Worm (Caenorhabditis elegans): ENCODE data around the gene fkh-3.

fkh-3 gene

DNA sequence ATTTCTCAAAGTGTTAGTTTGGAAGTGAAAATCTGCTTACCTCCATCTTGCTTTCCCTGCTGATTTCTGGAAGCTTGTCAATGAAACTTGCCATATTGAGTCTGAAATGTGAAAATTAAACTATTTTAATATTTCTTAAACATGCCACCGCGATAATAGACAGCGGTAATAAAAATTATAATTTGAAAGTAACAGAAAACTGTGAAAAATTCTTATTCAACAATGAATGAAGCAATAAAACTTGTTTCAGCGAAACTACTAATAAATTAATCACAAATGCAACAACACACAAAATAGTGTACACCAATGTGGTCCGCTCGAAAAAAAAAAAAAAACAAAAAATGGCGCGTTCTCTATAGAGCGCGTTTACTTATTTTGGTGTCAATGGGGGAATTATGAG, 28.3 kb upstream of the fkh-3 start, which contains the start of gene F02D10.6:
Gene F02D10.6, minus strand, starts transcription at position 101 of the 400 bp plus-strand sequence.
- TF ChIP-seq tbx-37 (GFP tag; conservative IDR thresholded peaks at IDR 0.05), result no peak
- TF ChIP-seq sea-1 (GFP tag; conservative IDR thresholded peaks at IDR 0.05), result no peak
- TF ChIP-seq pes-1 (GFP tag; IDR thresholded peaks at IDR 0.05), result no peak

DNA sequence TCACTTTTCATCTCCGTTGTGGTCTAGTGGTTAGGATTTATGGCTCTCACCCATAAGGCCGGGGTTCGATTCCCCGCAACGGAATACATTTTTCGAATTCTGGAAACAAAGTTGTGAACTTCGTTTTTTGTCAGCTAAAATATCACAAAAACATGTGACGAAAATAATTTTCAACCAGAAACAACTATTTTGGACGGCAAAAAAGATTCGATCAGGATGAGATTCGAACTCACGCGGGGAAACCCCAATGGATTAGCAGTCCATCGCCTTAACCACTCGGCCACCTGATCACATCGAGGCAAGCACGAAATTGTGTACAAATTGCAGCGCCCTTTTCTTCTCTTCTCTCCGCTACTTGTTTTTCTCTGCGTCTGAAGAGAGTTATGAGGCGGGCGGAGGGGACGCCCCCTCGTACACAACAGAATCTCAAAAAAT, 25.4 kb upstream of the fkh-3 start:
- peak; percentile 55 for TF ChIP-seq tbx-37 (GFP tag; conservative IDR thresholded peaks at IDR 0.05)
- TF ChIP-seq aly-1 (tag; optimal IDR thresholded peaks at IDR 0.05), result peak; percentile 79
- peak; percentile 64 for TF ChIP-seq ceh-13 (GFP tag; optimal IDR thresholded peaks at IDR 0.05)
- peak; percentile 76 for TF ChIP-seq ceh-36 (tag; optimal IDR thresholded peaks at IDR 0.05)
- TF ChIP-seq sea-1 (GFP tag; conservative IDR thresholded peaks at IDR 0.05), result 0 out of 2 replicates have a peak, but pooled peaks have one; percentile 41
- peak; percentile 75 for TF ChIP-seq scrt-1 (GFP tag; IDR thresholded peaks at IDR 0.05)
- TF ChIP-seq F13C5.2 (tag; optimal IDR thresholded peaks at IDR 0.05), result peak; percentile 84
- TF ChIP-seq ets-7 (tag; optimal IDR thresholded peaks at IDR 0.05), result peak; percentile 13
- peak; percentile 23 for TF ChIP-seq hmbx-1 (tag; optimal IDR thresholded peaks at IDR 0.05)
- peak; percentile 48 for TF ChIP-seq hnd-1 (tag; optimal IDR thresholded peaks at IDR 0.05)
- TF ChIP-seq pes-1 (GFP tag; IDR thresholded peaks at IDR 0.05), result peak; percentile 85
- 0 out of 2 replicates have a peak, but pooled peaks have one; percentile 61 for TF ChIP-seq tbx-11 (GFP tag; IDR thresholded peaks at IDR 0.05)

DNA sequence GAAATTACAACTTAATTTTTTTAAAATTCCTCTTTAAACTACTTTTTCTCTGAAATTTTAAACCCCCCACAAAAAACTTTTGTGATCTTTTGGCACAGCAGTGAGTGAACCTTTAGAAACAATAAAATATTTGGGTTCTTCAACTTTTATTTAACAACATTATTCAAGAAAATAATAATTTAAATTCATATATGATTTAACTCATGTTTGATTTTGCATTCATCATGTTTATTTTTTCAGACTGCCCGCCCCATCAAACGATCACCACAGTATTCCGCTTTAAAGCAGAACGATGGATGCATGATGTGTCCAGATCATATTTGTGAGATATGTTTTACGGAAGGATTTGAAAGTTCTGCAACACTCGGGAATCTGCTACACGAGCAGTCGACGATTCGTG, 23.2 kb upstream of the fkh-3 start, which contains the start of gene set-8:
Gene set-8, plus strand, starts transcription at position 301 of the 400 bp plus-strand sequence.
- no peak for TF ChIP-seq ceh-36 (tag; optimal IDR thresholded peaks at IDR 0.05)
- no peak for TF ChIP-seq F13C5.2 (tag; optimal IDR thresholded peaks at IDR 0.05)
- no peak for TF ChIP-seq flt-1 (GFP tag; IDR thresholded peaks at IDR 0.05)
- TF ChIP-seq sea-1 (GFP tag; conservative IDR thresholded peaks at IDR 0.05), result no peak
- TF ChIP-seq ceh-13 (GFP tag; optimal IDR thresholded peaks at IDR 0.05), result no peak
- TF ChIP-seq pes-1 (GFP tag; IDR thresholded peaks at IDR 0.05), result no peak
- no peak for TF ChIP-seq tra-4 (tag; optimal IDR thresholded peaks at IDR 0.05)
- no peak for TF ChIP-seq ama-1 (optimal IDR thresholded peaks at IDR 0.05)
- TF ChIP-seq tbx-37 (GFP tag; conservative IDR thresholded peaks at IDR 0.05), result no peak
- TF ChIP-seq B0310.2 (tag; optimal IDR thresholded peaks at IDR 0.05), result no peak
- no peak for TF ChIP-seq scrt-1 (GFP tag; IDR thresholded peaks at IDR 0.05)
- no peak for TF ChIP-seq hnd-1 (tag; optimal IDR thresholded peaks at IDR 0.05)
- no peak for TF ChIP-seq tbx-11 (GFP tag; IDR thresholded peaks at IDR 0.05)
- no peak for TF ChIP-seq hmg-4 (GFP tag; optimal IDR thresholded peaks at IDR 0.05)
- no peak for TF ChIP-seq aly-1 (tag; optimal IDR thresholded peaks at IDR 0.05)
- TF ChIP-seq hmbx-1 (tag; optimal IDR thresholded peaks at IDR 0.05), result no peak

DNA sequence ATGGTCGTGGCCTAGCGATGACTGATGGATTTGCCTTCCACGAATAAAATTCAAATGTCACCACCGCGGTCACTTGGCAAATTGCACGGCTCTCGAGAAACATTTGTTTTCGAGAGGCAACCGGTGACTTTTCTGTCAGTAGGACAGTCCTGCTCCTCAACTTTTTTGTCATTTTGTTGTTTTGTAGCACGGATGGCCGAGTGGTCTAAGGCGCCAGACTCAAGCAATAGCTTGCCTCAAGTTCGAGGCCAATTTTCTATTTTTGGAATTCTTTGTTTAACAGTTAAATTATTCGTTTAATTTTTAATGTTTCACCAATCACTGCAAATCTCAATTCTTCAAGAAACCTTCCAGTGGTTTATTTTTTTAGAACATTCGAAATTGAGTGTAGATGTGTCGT, 21.0 kb upstream of the fkh-3 start:
- no peak for TF ChIP-seq B0310.2 (tag; optimal IDR thresholded peaks at IDR 0.05)
- TF ChIP-seq ets-7 (tag; optimal IDR thresholded peaks at IDR 0.05), result no peak
- no peak for TF ChIP-seq ceh-13 (GFP tag; optimal IDR thresholded peaks at IDR 0.05)
- no peak for TF ChIP-seq flt-1 (GFP tag; IDR thresholded peaks at IDR 0.05)
- TF ChIP-seq ceh-36 (tag; optimal IDR thresholded peaks at IDR 0.05), result no peak
- no peak for TF ChIP-seq tra-4 (tag; optimal IDR thresholded peaks at IDR 0.05)

DNA sequence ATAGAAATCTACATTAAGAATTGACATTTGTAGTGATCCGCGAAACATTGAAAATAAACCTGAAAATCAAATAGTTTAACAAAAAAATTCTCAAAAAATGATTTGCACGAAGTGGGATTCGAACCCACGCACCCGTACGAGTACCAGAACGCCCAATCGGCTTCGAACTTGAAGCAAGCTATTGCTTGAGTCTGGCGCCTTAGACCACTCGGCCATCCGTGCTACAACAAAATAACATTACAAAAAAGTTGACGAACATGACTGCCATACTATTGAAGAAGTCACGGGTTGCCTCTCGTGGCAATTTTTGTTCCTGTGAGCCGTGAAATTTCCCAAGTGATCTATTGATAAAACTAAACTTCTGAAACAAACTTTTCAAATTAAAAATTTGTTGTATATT, 20.0 kb upstream of the fkh-3 start:
- TF ChIP-seq scrt-1 (GFP tag; IDR thresholded peaks at IDR 0.05) (no peak), hnd-1 (tag; optimal IDR thresholded peaks at IDR 0.05) (no peak), hmbx-1 (tag; optimal IDR thresholded peaks at IDR 0.05) (no peak), ceh-13 (GFP tag; optimal IDR thresholded peaks at IDR 0.05) (no peak), hmg-4 (GFP tag; optimal IDR thresholded peaks at IDR 0.05) (no peak), ceh-36 (tag; optimal IDR thresholded peaks at IDR 0.05) (no peak), flt-1 (GFP tag; IDR thresholded peaks at IDR 0.05) (no peak), pes-1 (GFP tag; IDR thresholded peaks at IDR 0.05) (no peak), sea-1 (GFP tag; conservative IDR thresholded peaks at IDR 0.05) (no peak), tbx-11 (GFP tag; IDR thresholded peaks at IDR 0.05) (no peak), ets-7 (tag; optimal IDR thresholded peaks at IDR 0.05) (no peak), B0310.2 (tag; optimal IDR thresholded peaks at IDR 0.05) (no peak), aly-1 (tag; optimal IDR thresholded peaks at IDR 0.05) (no peak), tbx-37 (GFP tag; conservative IDR thresholded peaks at IDR 0.05) (no peak), tra-4 (tag; optimal IDR thresholded peaks at IDR 0.05) (no peak), ama-1 (optimal IDR thresholded peaks at IDR 0.05) (no peak)

DNA sequence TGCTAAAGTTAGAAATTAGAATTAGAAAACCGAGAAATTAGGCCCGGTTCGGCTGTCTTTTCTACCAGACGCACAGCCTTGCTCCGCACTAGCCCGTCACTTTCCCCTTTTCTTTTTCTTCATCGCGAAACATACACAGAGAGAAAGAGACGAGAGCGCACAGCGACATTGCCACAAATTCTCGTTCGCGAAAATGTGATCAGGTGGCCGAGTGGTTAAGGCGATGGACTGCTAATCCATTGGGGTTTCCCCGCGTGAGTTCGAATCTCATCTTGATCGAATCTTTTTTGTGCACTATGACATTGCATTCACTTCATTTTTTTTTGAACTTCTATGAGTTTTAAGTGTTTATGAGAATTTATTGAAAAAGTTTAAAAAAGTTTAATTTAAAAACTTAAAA, 19.2 kb upstream of the fkh-3 start:
- no peak for TF ChIP-seq aly-1 (tag; optimal IDR thresholded peaks at IDR 0.05)
- TF ChIP-seq ets-7 (tag; optimal IDR thresholded peaks at IDR 0.05), result no peak
- TF ChIP-seq ceh-13 (GFP tag; optimal IDR thresholded peaks at IDR 0.05), result no peak
- no peak for TF ChIP-seq tbx-11 (GFP tag; IDR thresholded peaks at IDR 0.05)
- TF ChIP-seq flt-1 (GFP tag; IDR thresholded peaks at IDR 0.05), result peak; percentile 32; the same call in 1 of the 2 replicates
- 0 out of 2 replicates have a peak, but pooled peaks have one; percentile 41 for TF ChIP-seq sea-1 (GFP tag; conservative IDR thresholded peaks at IDR 0.05)
- TF ChIP-seq hmg-4 (GFP tag; optimal IDR thresholded peaks at IDR 0.05), result peak; percentile 22
- no peak for TF ChIP-seq hnd-1 (tag; optimal IDR thresholded peaks at IDR 0.05)
- TF ChIP-seq tbx-37 (GFP tag; conservative IDR thresholded peaks at IDR 0.05), result no peak; the same call in 1 of the 2 replicates
- TF ChIP-seq ceh-36 (tag; optimal IDR thresholded peaks at IDR 0.05), result no peak
- no peak for TF ChIP-seq scrt-1 (GFP tag; IDR thresholded peaks at IDR 0.05)
- TF ChIP-seq hmbx-1 (tag; optimal IDR thresholded peaks at IDR 0.05), result no peak
- peak; percentile 55 for TF ChIP-seq F13C5.2 (tag; optimal IDR thresholded peaks at IDR 0.05)
- TF ChIP-seq ama-1 (optimal IDR thresholded peaks at IDR 0.05), result no peak
- no peak; the same call in 1 of the 2 replicates for TF ChIP-seq pes-1 (GFP tag; IDR thresholded peaks at IDR 0.05)

DNA sequence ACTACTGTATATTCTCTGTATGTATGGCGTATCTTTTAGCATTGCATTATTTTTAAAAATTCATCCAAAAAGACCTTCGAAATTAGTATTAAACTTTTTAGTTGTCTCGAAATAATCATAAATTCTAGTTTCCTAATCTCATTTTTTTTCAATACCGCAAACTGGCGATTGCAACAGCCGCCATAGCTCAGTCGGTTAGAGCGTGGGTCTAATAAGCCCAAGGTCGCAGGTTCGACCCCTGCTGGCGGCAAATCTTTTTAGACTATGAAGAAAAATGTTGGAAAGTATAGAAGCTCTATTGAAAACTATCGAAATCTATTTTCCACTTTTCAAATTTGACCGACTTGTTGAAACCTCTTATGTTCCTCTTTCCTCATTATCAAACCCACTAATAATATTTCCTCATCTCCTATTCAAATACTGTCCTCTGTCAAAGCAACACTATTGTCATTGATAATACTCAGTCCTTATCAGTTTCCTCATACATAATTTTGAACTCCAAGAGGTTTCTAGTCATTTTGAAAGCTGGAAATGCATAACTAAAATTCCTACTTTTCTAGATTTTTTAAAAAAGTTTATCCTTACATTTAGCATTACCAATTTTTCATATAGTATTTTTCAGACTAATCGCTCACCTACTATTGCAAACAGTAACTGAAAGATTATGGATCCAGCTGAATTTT, 12.7 kb upstream of the fkh-3 start, which contains the start of gene jmjd-3.3:
Gene jmjd-3.3, plus strand, starts transcription at position 633 of the 683 bp plus-strand sequence.
- TF ChIP-seq tbx-11 (GFP tag; IDR thresholded peaks at IDR 0.05) (no peak), sea-1 (GFP tag; conservative IDR thresholded peaks at IDR 0.05) (no peak), aly-1 (tag; optimal IDR thresholded peaks at IDR 0.05) (no peak), pes-1 (GFP tag; IDR thresholded peaks at IDR 0.05) (no peak), tbx-37 (GFP tag; conservative IDR thresholded peaks at IDR 0.05) (no peak), ceh-36 (tag; optimal IDR thresholded peaks at IDR 0.05) (no peak), ets-7 (tag; optimal IDR thresholded peaks at IDR 0.05) (no peak), flt-1 (GFP tag; IDR thresholded peaks at IDR 0.05) (no peak), hmbx-1 (tag; optimal IDR thresholded peaks at IDR 0.05) (no peak), scrt-1 (GFP tag; IDR thresholded peaks at IDR 0.05) (no peak), ceh-13 (GFP tag; optimal IDR thresholded peaks at IDR 0.05) (no peak), ama-1 (optimal IDR thresholded peaks at IDR 0.05) (no peak), B0310.2 (tag; optimal IDR thresholded peaks at IDR 0.05) (no peak)

All from whole organism, early embryonic.